Fruit fly (Drosophila melanogaster): ENCODE measurements around the gene CG18170.

Gene CG18170

DNA sequence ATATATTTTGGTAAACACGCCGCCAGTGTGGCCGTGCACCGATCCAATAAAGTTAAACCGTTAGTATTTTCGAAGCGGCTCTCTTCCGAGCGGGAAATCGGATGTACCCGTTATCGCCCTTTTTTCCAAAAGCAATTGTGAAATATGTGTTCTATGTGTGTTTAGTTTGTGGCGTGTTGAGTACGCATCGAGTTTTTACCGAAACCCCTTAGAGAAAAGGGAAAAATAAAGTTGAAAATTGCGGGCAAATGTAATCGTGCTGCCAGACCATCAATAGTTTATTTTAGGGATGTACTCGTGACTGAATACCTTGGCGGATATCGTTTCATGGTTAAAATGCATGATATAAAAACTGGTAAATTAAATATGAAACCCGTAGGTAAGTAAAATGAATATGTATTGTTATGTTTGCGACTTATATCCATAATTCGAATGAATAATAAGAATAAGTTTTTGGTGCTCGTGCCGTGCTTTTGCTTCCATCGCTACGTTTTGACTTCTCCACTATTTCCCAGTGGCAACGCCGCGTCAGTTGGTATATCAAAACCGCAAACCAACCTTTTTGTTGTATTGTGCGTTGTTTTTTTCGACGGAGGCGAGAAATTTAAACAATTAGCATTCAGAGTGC lies 36.5 kb downstream of the CG18170 start, which contains the start of the genes Mettl2 and Bgb (continued):
- peak; percentile 67 for TF ChIP-seq Dad (GFP tag; optimal IDR thresholded peaks at IDR 0.05)
- peak; percentile 90 for TF ChIP-seq Rfx (GFP tag; IDR thresholded peaks at IDR 0.05)
- peak; percentile 49 for TF ChIP-seq gsb-n (tag; optimal IDR thresholded peaks at IDR 0.05)
- TF ChIP-seq rib (GFP tag; IDR thresholded peaks at IDR 0.05), result peak; percentile 46; the same call in 1 of the 2 replicates
- peak; percentile 81 for TF ChIP-seq HLH54F (GFP tag; optimal IDR thresholded peaks at IDR 0.05)
- TF ChIP-seq gsb (GFP tag; IDR thresholded peaks at IDR 0.05), result no peak
- peak; percentile 78 for TF ChIP-seq chn (GFP tag; optimal IDR thresholded peaks at IDR 0.05)
- TF ChIP-seq luna (GFP tag; optimal IDR thresholded peaks at IDR 0.05), result peak; percentile 21
- peak; percentile 71 for TF ChIP-seq E2f1 (GFP tag; IDR thresholded peaks at IDR 0.05)
- peak; percentile 20; the same call in 1 of the 2 replicates for TF ChIP-seq ato (GFP tag; IDR thresholded peaks at IDR 0.05; ENCODE audit: partially characterized antibody)
- TF ChIP-seq dysf (GFP tag; IDR thresholded peaks at IDR 0.05), result peak; percentile 87
- TF ChIP-seq crp (GFP tag; optimal IDR thresholded peaks at IDR 0.05), result peak in 1 of 2 experiments; percentile 42
- TF ChIP-seq sima (GFP tag; optimal IDR thresholded peaks at IDR 0.05), result peak; percentile 40
- peak; percentile 63 for TF ChIP-seq slou (GFP tag; optimal IDR thresholded peaks at IDR 0.05)
- TF ChIP-seq CG16815 (GFP tag; optimal IDR thresholded peaks at IDR 0.05), result peak; percentile 66
- TF ChIP-seq CG16813 (GFP tag; IDR thresholded peaks at IDR 0.05; ENCODE audit: partially characterized antibody), result peak; percentile 84
- TF ChIP-seq dan (GFP tag; IDR thresholded peaks at IDR 0.05), result peak; percentile 40; the same call in 1 of the 2 replicates
- TF ChIP-seq Mes4 (GFP tag; optimal IDR thresholded peaks at IDR 0.05), result peak; percentile 36
- peak; percentile 63 for TF ChIP-seq NC2β (GFP tag; optimal IDR thresholded peaks at IDR 0.05)
- TF ChIP-seq CG17912 (GFP tag; optimal IDR thresholded peaks at IDR 0.05), result no peak
- peak; percentile 79 for TF ChIP-seq CG14667 (GFP tag; IDR thresholded peaks at IDR 0.05)
- peak; percentile 60 for TF ChIP-seq Max (GFP tag; optimal IDR thresholded peaks at IDR 0.05)
- peak; percentile 46 for TF ChIP-seq schlank (tag; optimal IDR thresholded peaks at IDR 0.05)
- TF ChIP-seq CG16779 (GFP tag; IDR thresholded peaks at IDR 0.05), result peak; percentile 68; the same call in 1 of the 2 replicates
- peak; percentile 28 for TF ChIP-seq ERR (GFP tag; optimal IDR thresholded peaks at IDR 0.05)
- peak; percentile 90 for TF ChIP-seq ind (GFP tag; optimal IDR thresholded peaks at IDR 0.05)
- TF ChIP-seq Dbx (GFP tag; IDR thresholded peaks at IDR 0.05), result peak; percentile 81
- TF ChIP-seq Scr (GFP tag; IDR thresholded peaks at IDR 0.05; ENCODE audit: partially characterized antibody), result peak; percentile 90
- peak; percentile 51 for TF ChIP-seq MBD-R2 (GFP tag; IDR thresholded peaks at IDR 0.05)
- TF ChIP-seq Bgb (GFP tag; IDR thresholded peaks at IDR 0.05; ENCODE audit: partially characterized antibody), result peak; percentile 88
- TF ChIP-seq NC2α (GFP tag; optimal IDR thresholded peaks at IDR 0.05), result peak; percentile 23
- TF ChIP-seq Dfd (GFP tag; optimal IDR thresholded peaks at IDR 0.05), result no peak
- peak; percentile 74 for TF ChIP-seq zen (tag; optimal IDR thresholded peaks at IDR 0.05)
- peak; percentile 81 for TF ChIP-seq CG34422 (GFP tag; IDR thresholded peaks at IDR 0.05)
- peak; percentile 83 for TF ChIP-seq nmo (GFP tag; optimal IDR thresholded peaks at IDR 0.05)
- no peak for TF ChIP-seq CG1832 (GFP tag; optimal IDR thresholded peaks at IDR 0.05)
- TF ChIP-seq ab (GFP tag; optimal IDR thresholded peaks at IDR 0.05), result peak; percentile 49
- TF ChIP-seq emc (GFP tag; optimal IDR thresholded peaks at IDR 0.05), result peak; percentile 48
- peak; percentile 18 for TF ChIP-seq CG3407 (GFP tag; optimal IDR thresholded peaks at IDR 0.05)
- no peak for TF ChIP-seq corto (GFP tag; optimal IDR thresholded peaks at IDR 0.05)
- peak; percentile 75 for TF ChIP-seq ssp (GFP tag; IDR thresholded peaks at IDR 0.05)
- TF ChIP-seq CG4360 (GFP tag; IDR thresholded peaks at IDR 0.05), result peak; percentile 76
- peak; percentile 87 for TF ChIP-seq CG9817 (tag; optimal IDR thresholded peaks at IDR 0.05)
- no peak for TF ChIP-seq CG2875 (GFP tag; optimal IDR thresholded peaks at IDR 0.05)
- peak; percentile 49; the same call in 1 of the 3 replicates for TF ChIP-seq CG11093 (GFP tag; IDR thresholded peaks at IDR 0.05)
- TF ChIP-seq HLHmδ (GFP tag; optimal IDR thresholded peaks at IDR 0.05), result no peak
- no peak for TF ChIP-seq yki (optimal IDR thresholded peaks at IDR 0.05)
- TF ChIP-seq org-1 (GFP tag; optimal IDR thresholded peaks at IDR 0.05), result peak; percentile 13
- no peak for TF ChIP-seq br (optimal IDR thresholded peaks at IDR 0.05)
- peak; percentile 73 for TF ChIP-seq eyg (GFP tag; optimal IDR thresholded peaks at IDR 0.05)
- TF ChIP-seq Hr78 (GFP tag; optimal IDR thresholded peaks at IDR 0.05), result no peak

Data from whole organism, embryonic.